Worm (Caenorhabditis elegans) whole organism, mixed stage, embryonic: ENCODE results near the gene C46C2.2.

Source experiments
- elt-1 ChIP-seq: sonication (generic microtip); optimal IDR thresholded peaks from 2 replicates; lab custom pipeline; 2017; ENCODE audit warnings: missing genetic modification characterization, mild to moderate bottlenecking, missing compliant biosample characterization, antibody characterized with exemption, moderate library complexity, borderline replicate concordance; ENCODE audit not compliant: insufficient read depth
- elt-3 ChIP-seq: fragments of 150-350 bp; optimal IDR thresholded peaks from 2 replicates; lab custom pipeline; 2014; ENCODE audit warnings: missing biosample characterization, missing genetic modification characterization
- lsy-2 ChIP-seq: fragments of 150-350 bp; optimal IDR thresholded peaks from 2 replicates; lab custom pipeline; 2014; ENCODE audit warnings: missing biosample characterization, missing genetic modification characterization
- mep-1 ChIP-seq: fragments of 150-350 bp; optimal IDR thresholded peaks from 2 replicates; lab custom pipeline; 2017; ENCODE audit warnings: missing biosample characterization, missing genetic modification reagents, missing genetic modification characterization, inconsistent platforms
- nhr-12 ChIP-seq: fragments of 150-350 bp; optimal IDR thresholded peaks from 2 replicates; lab custom pipeline; 2014; ENCODE audit warnings: missing biosample characterization, missing genetic modification characterization
- nhr-237 ChIP-seq: fragments of 150-350 bp; optimal IDR thresholded peaks from 2 replicates; lab custom pipeline; 2014; ENCODE audit warnings: missing biosample characterization, missing genetic modification characterization
- nhr-76 ChIP-seq: sonication (generic microtip); optimal IDR thresholded peaks from 2 replicates; lab custom pipeline; 2017; ENCODE audit warnings: missing biosample characterization, missing genetic modification characterization
- pha-4 ChIP-seq: fragments of 150-350 bp; optimal IDR thresholded peaks from 2 replicates; lab custom pipeline; 2018; ENCODE audit warnings: missing biosample characterization, missing genetic modification reagents, missing genetic modification characterization
- snpc-4 ChIP-seq: fragments of 150-350 bp; optimal IDR thresholded peaks from 2 replicates; lab custom pipeline; 2014; ENCODE audit warnings: missing biosample characterization, missing genetic modification characterization
- sptf-1 ChIP-seq: sonication (generic microtip); optimal IDR thresholded peaks from 2 replicates; lab custom pipeline; 2017; ENCODE audit warnings: mild to moderate bottlenecking, missing genetic modification characterization, moderate library complexity, missing compliant biosample characterization
- tbx-8 ChIP-seq: fragments of 200-800 bp; sonication (Bioruptor generic); optimal IDR thresholded peaks from 2 replicates; lab custom pipeline; 2018; ENCODE audit warnings: mild to moderate bottlenecking, missing genetic modification characterization, moderate library complexity, missing compliant biosample characterization
- ztf-11 ChIP-seq: fragments of 150-350 bp; optimal IDR thresholded peaks from 2 replicates; lab custom pipeline; 2014; ENCODE audit warnings: missing biosample characterization, missing genetic modification characterization

DNA sequence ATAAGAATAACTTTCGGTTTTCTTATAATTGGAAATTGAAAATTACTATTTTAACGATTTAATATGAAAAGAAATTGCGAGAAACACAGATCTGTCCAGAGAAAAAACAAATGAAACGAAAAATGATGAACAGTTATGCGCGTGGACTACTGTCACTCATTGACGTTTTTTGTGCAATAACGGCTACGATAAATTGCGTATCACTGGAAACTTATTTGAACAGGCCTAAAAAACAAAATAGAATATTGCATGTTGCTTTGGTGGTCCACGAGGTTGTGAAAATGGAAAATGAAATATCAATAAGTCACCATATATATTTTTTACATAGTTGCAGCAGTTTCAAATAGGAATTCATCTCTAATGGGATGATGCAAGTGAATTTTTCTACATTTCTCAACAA, 47.0 kb downstream of the C46C2.2 start:
- TF ChIP-seq elt-3 (tag; lab: Kevin White, UChicago): no peak
- no peak for TF ChIP-seq pha-4 (tag; lab: Kevin White, UChicago)
- TF ChIP-seq mep-1 (tag; lab: Kevin White, UChicago): no peak
- TF ChIP-seq nhr-76 (tag; lab: Kevin White, UChicago): no peak
- no peak for TF ChIP-seq sptf-1 (tag; lab: Kevin White, UChicago)
- no peak for TF ChIP-seq nhr-12 (tag; lab: Kevin White, UChicago)
- no peak for TF ChIP-seq lsy-2 (tag; lab: Kevin White, UChicago)
- TF ChIP-seq ztf-11 (tag; lab: Kevin White, UChicago): no peak
- TF ChIP-seq nhr-237 (tag; lab: Kevin White, UChicago): no peak
- no peak for TF ChIP-seq elt-1 (tag; lab: Kevin White, UChicago)
- TF ChIP-seq tbx-8 (GFP tag; lab: Kevin White, UChicago): no peak
- TF ChIP-seq snpc-4 (tag; lab: Kevin White, UChicago): no peak
